Fruit fly (Drosophila melanogaster) whole organism, embryonic: ENCODE results near the gene D12.

Experiments used
- CG10147 ChIP-seq: fragments of 200-800 bp; sonication (Bioruptor generic); optimal IDR thresholded peaks from 2 replicates; lab custom pipeline; 2019; ENCODE audit warnings: missing biosample characterization, mild to moderate bottlenecking, missing genetic modification characterization, moderate library complexity
- CG10209 ChIP-seq: fragments of 200-800 bp; sonication (Bioruptor generic); optimal IDR thresholded peaks from 3 replicates; lab custom pipeline; 2017; ENCODE audit warnings: missing biosample characterization, mild to moderate bottlenecking, missing genetic modification characterization, missing genetic modification reagents
- CG10565 ChIP-seq: fragments of 200-800 bp; sonication (Bioruptor generic); optimal IDR thresholded peaks from 3 replicates; lab custom pipeline; 2016; ENCODE audit warnings: missing biosample characterization, mild to moderate bottlenecking, missing genetic modification characterization
- CG10959 ChIP-seq: fragments of 200-800 bp; sonication (Bioruptor generic); IDR thresholded peaks from 2 replicates; pipeline ENCODE4 v1.3.6; 2022; ENCODE audit warnings: missing biosample characterization, missing genetic modification characterization
- CG11398 ChIP-seq: fragments of 200-800 bp; sonication (Bioruptor generic); optimal IDR thresholded peaks from 2 replicates; lab custom pipeline; 2016; ENCODE audit warnings: missing biosample characterization, missing genetic modification characterization
- CG11695 ChIP-seq: fragments of 200-800 bp; sonication (Bioruptor generic); IDR thresholded peaks from 3 replicates; pipeline ENCODE4 v1.3.6; 2022; ENCODE audit warnings: missing biosample characterization, missing genetic modification characterization
- CG11723 ChIP-seq: fragments of 200-800 bp; sonication (Bioruptor generic); optimal IDR thresholded peaks from 2 replicates; lab custom pipeline; 2017; ENCODE audit warnings: missing biosample characterization, mild to moderate bottlenecking, missing genetic modification characterization
- CG12391 ChIP-seq: fragments of 200-800 bp; sonication (Bioruptor generic); optimal IDR thresholded peaks from 3 replicates; lab custom pipeline; 2018; ENCODE audit warnings: missing biosample characterization, mild to moderate bottlenecking, missing genetic modification characterization, moderate library complexity
- CG14965 ChIP-seq: fragments of 200-800 bp; sonication (Bioruptor generic); optimal IDR thresholded peaks from 2 replicates; lab custom pipeline; 2016; ENCODE audit warnings: missing biosample characterization, missing genetic modification characterization, borderline replicate concordance
- CG16779 ChIP-seq: fragments of 200-800 bp; sonication (Bioruptor generic); IDR thresholded peaks from 2 replicates; pipeline ENCODE4 v1.3.6; 2022; ENCODE audit warnings: missing biosample characterization, missing genetic modification characterization
- CG17912 ChIP-seq: fragments of 200-800 bp; sonication (Bioruptor generic); optimal IDR thresholded peaks from 2 replicates; lab custom pipeline; 2018; ENCODE audit warnings: missing biosample characterization, mild to moderate bottlenecking, missing genetic modification characterization
- CG18599 ChIP-seq: fragments of 200-800 bp; sonication (Bioruptor generic); optimal IDR thresholded peaks from 3 replicates; lab custom pipeline; 2017; ENCODE audit warnings: missing biosample characterization, missing genetic modification characterization, mild to moderate bottlenecking, moderate library complexity, missing genetic modification reagents
- CG2712 ChIP-seq: fragments of 200-800 bp; optimal IDR thresholded peaks from 3 replicates; lab custom pipeline; 2019; ENCODE audit warnings: missing biosample characterization, mild to moderate bottlenecking, missing genetic modification characterization, moderate library complexity
- CG34376 ChIP-seq: fragments of 200-800 bp; sonication (Bioruptor generic); optimal IDR thresholded peaks from 2 replicates; lab custom pipeline; 2018; ENCODE audit warnings: missing biosample characterization, mild to moderate bottlenecking, missing genetic modification characterization
- CG3726 ChIP-seq: fragments of 200-800 bp; sonication (Bioruptor generic); IDR thresholded peaks from 3 replicates; pipeline ENCODE4, ENCODE4 v1.3.6; 2022; ENCODE audit warnings: missing biosample characterization, missing genetic modification characterization
- CG7271 ChIP-seq: fragments of 200-800 bp; sonication (Bioruptor generic); optimal IDR thresholded peaks from 2 replicates; lab custom pipeline; 2018; ENCODE audit warnings: missing biosample characterization, mild to moderate bottlenecking, missing genetic modification characterization, moderate library complexity
- CG7556 ChIP-seq: fragments of 200-800 bp; sonication (Bioruptor generic); optimal IDR thresholded peaks from 2 replicates; lab custom pipeline; 2017; ENCODE audit warnings: missing biosample characterization, mild to moderate bottlenecking, missing genetic modification characterization
- CG9876 ChIP-seq: fragments of 200-800 bp; sonication (Bioruptor generic); optimal IDR thresholded peaks from 2 replicates; lab custom pipeline; 2016; ENCODE audit warnings: missing biosample characterization, missing genetic modification characterization
- CHES-1-like ChIP-seq: fragments of 200-800 bp; sonication (Bioruptor generic); optimal IDR thresholded peaks from 2 replicates; lab custom pipeline; 2016; ENCODE audit warnings: missing biosample characterization, missing genetic modification characterization
- Camta ChIP-seq: fragments of 200-800 bp; sonication (Bioruptor generic); optimal IDR thresholded peaks from 2 replicates; lab custom pipeline; 2016; ENCODE audit warnings: missing biosample characterization, missing genetic modification characterization
- D19A ChIP-seq: fragments of 200-800 bp; optimal IDR thresholded peaks from 3 replicates; lab custom pipeline; 2019; ENCODE audit warnings: missing biosample characterization, mild to moderate bottlenecking, missing genetic modification characterization, moderate library complexity
- D19B ChIP-seq: fragments of 200-800 bp; sonication (Bioruptor generic); optimal IDR thresholded peaks from 2 replicates; lab custom pipeline; 2017; ENCODE audit warnings: missing biosample characterization, mild to moderate bottlenecking, missing genetic modification characterization
- Dp ChIP-seq: fragments of 200-800 bp; sonication (Bioruptor generic); optimal IDR thresholded peaks from 2 replicates; lab custom pipeline; 2018; ENCODE audit warnings: missing biosample characterization, mild to moderate bottlenecking, missing genetic modification characterization, moderate library complexity
- Fer1 ChIP-seq: fragments of 200-800 bp; sonication (Bioruptor generic); optimal IDR thresholded peaks from 2 replicates; lab custom pipeline; 2017; ENCODE audit warnings: missing biosample characterization, mild to moderate bottlenecking, missing genetic modification characterization
- Hr39 ChIP-seq: fragments of >200 bp; optimal IDR thresholded peaks from 2 replicates; lab custom pipeline; 2017
- Lpt ChIP-seq: fragments of >200 bp; optimal IDR thresholded peaks from 2 replicates; lab custom pipeline; 2018; ENCODE audit warnings: missing biosample characterization, missing genetic modification characterization
- NfI ChIP-seq: fragments of 200-800 bp; sonication (Bioruptor generic); optimal IDR thresholded peaks from 3 replicates; lab custom pipeline; 2018; ENCODE audit warnings: missing biosample characterization, mild to moderate bottlenecking, missing genetic modification characterization, moderate library complexity
- Stat92E ChIP-seq, 3 experiments: fragments of >200 bp in 2 of 3; fragments of 200-800 bp in 1 of 3; sonication (Bioruptor generic) in 1 of 3; optimal IDR thresholded peaks; 2 replicates each; lab custom pipeline; 2017 to 2019; ENCODE audit warnings: missing biosample characterization in 3 of 3, missing genetic modification characterization in 3 of 3, mild to moderate bottlenecking in 1 of 3, moderate library complexity in 1 of 3
- Xbp1 ChIP-seq: fragments of 200-800 bp; sonication (Bioruptor generic); optimal IDR thresholded peaks from 3 replicates; lab custom pipeline; 2016; ENCODE audit warnings: missing biosample characterization, mild to moderate bottlenecking, missing genetic modification characterization
- al ChIP-seq: fragments of 200-800 bp; sonication (Bioruptor generic); IDR thresholded peaks from 2 replicates; pipeline ENCODE4 v1.3.6; 2022; ENCODE audit warnings: missing biosample characterization, missing genetic modification characterization
- aop ChIP-seq: fragments of 200-800 bp; sonication (Bioruptor generic); IDR thresholded peaks from 2 replicates; pipeline ENCODE4 v1.3.6; 2022; ENCODE audit warnings: missing biosample characterization, missing genetic modification characterization
- chinmo ChIP-seq: fragments of 200-800 bp; sonication (Bioruptor generic); IDR thresholded peaks from 4 replicates; pipeline ENCODE4 v1.3.6; 2022; ENCODE audit warnings: missing biosample characterization, missing genetic modification characterization; ENCODE audit not compliant: partially characterized antibody
- chm ChIP-seq: fragments of 200-800 bp; sonication (Bioruptor generic); IDR thresholded peaks from 2 replicates; pipeline ENCODE4 v1.3.6; 2022; ENCODE audit warnings: missing biosample characterization, missing genetic modification characterization
- dan ChIP-seq: fragments of 200-800 bp; sonication (Bioruptor generic); IDR thresholded peaks from 2 replicates; pipeline ENCODE4 v1.3.6; 2022; ENCODE audit warnings: missing biosample characterization, missing genetic modification characterization
- grau ChIP-seq: fragments of 200-800 bp; optimal IDR thresholded peaks from 3 replicates; lab custom pipeline; 2019; ENCODE audit warnings: missing biosample characterization, mild to moderate bottlenecking, missing genetic modification characterization, moderate library complexity
- her ChIP-seq: fragments of 200-800 bp; sonication (Bioruptor generic); optimal IDR thresholded peaks from 2 replicates; lab custom pipeline; 2016; ENCODE audit warnings: missing biosample characterization, missing genetic modification characterization
- ken ChIP-seq: fragments of 200-800 bp; sonication (Bioruptor generic); IDR thresholded peaks from 3 replicates; pipeline ENCODE4 v1.3.6; 2022; ENCODE audit warnings: missing biosample characterization, missing genetic modification characterization
- kni ChIP-seq: fragments of 200-800 bp; sonication (Bioruptor generic); optimal IDR thresholded peaks from 3 replicates; lab custom pipeline; 2017; ENCODE audit warnings: mild to moderate bottlenecking, missing biosample characterization, missing genetic modification reagents, missing genetic modification characterization
- lbe ChIP-seq: fragments of 200-800 bp; sonication (Bioruptor generic); optimal IDR thresholded peaks from 2 replicates; lab custom pipeline; 2016; ENCODE audit warnings: missing biosample characterization, mild to moderate bottlenecking, missing genetic modification characterization
- lola ChIP-seq, 3 experiments: fragments of >200 bp in 2 of 3; fragments of 200-800 bp in 1 of 3; sonication (Bioruptor generic) in 1 of 3; optimal IDR thresholded peaks; 2 replicates each; lab custom pipeline; 2017 to 2019; ENCODE audit warnings: missing biosample characterization in 3 of 3, missing genetic modification characterization in 3 of 3, mild to moderate bottlenecking in 1 of 3, moderate library complexity in 1 of 3
- oc ChIP-seq: fragments of 200-800 bp; sonication (Bioruptor generic); optimal IDR thresholded peaks from 2 replicates; lab custom pipeline; 2018; ENCODE audit warnings: missing biosample characterization, mild to moderate bottlenecking, missing genetic modification characterization, moderate library complexity
- pfk ChIP-seq: fragments of 200-800 bp; sonication (Bioruptor generic); optimal IDR thresholded peaks from 2 replicates; lab custom pipeline; 2018; ENCODE audit warnings: missing biosample characterization, mild to moderate bottlenecking, missing genetic modification characterization, moderate library complexity
- pnt ChIP-seq: fragments of 200-800 bp; sonication (Bioruptor generic); optimal IDR thresholded peaks from 3 replicates; lab custom pipeline; 2016; ENCODE audit warnings: missing biosample characterization, missing genetic modification characterization
- psq ChIP-seq: fragments of 200-800 bp; sonication (Bioruptor generic); optimal IDR thresholded peaks from 2 replicates; lab custom pipeline; 2017; ENCODE audit warnings: missing biosample characterization, missing genetic modification characterization
- pzg ChIP-seq: fragments of 200-800 bp; sonication (Bioruptor generic); optimal IDR thresholded peaks from 3 replicates; lab custom pipeline; 2018; ENCODE audit warnings: missing biosample characterization, mild to moderate bottlenecking, missing genetic modification characterization, moderate library complexity
- sens ChIP-seq: fragments of 200-800 bp; sonication (Bioruptor generic); peaks from one replicate; lab custom pipeline; 2016; ENCODE audit warnings: missing biosample characterization, missing genetic modification characterization
- so ChIP-seq: fragments of 200-800 bp; sonication (Bioruptor generic); IDR thresholded peaks from 3 replicates; pipeline ENCODE4 v1.3.6; 2022; ENCODE audit warnings: missing biosample characterization, missing genetic modification characterization
- unc-4 ChIP-seq: fragments of 200-800 bp; sonication (Bioruptor generic); IDR thresholded peaks from 2 replicates; pipeline ENCODE4 v1.3.6; 2022; ENCODE audit warnings: missing biosample characterization, missing genetic modification characterization; ENCODE audit not compliant: partially characterized antibody

D12 gene

DNA sequence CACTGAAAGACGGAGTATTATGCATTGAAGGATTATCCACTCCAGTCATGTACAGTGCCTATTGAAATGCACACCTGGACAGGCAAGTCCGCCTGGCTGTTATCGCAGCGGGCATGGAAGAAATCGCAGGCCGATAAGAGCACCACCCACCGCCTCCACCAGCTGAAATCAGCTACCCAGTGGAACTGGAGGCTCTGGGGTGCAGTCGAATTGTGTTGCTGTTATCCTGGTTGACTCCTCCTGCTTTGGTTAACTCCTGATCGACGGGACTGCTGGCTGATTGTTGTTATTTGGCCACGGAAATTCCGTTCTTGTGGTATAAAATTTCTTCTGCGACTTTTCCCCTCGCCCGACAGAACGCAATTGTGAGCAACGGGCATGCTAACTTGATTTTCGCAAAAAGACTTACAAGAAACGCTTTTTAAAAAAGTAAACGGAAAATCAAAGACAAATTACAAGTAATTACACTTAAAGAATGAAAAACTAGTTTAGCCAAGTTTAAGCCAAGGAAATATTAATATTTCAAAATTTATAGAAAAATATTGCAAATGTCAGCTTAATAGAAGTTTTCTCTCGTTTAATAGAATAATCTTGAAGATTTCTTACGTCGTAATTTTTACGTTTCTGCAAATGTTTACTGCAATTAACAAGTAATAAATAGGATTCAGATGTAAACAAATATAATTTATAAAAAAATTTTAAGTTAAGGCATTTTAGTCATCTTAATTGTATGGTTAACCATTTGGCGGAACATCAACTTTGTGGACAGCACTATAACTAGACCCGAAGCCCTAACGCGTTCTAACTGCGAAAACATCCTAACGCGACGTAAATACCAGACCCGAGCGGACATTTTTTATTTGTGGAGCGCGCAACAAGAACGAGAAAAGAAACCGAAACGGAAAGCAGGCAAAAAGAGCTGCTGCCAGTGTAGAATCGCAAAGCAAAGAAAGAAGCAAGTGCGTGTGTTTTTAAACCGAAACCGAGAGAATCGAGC, 22.0 kb downstream of the D12 start, which contains the start of the genes CG13398 and Akap200 (continued):
- TF ChIP-seq CG11723 (GFP tag; lab: Kevin White, UChicago), result no peak
- peak; percentile 24 for TF ChIP-seq CG17912 (GFP tag; lab: Kevin White, UChicago)
- 0 out of 3 replicates have a peak, but pooled peaks have one; percentile 25 for TF ChIP-seq ken
- no peak for TF ChIP-seq CG16779 (GFP tag; lab: Robert Waterston, UW)
- no peak for TF ChIP-seq chinmo
- no peak for TF ChIP-seq oc (tag; lab: Kevin White, UChicago)
- no peak for TF ChIP-seq CG7271 (tag; lab: Kevin White, UChicago)
- TF ChIP-seq CG7556, result no peak
- TF ChIP-seq unc-4 (GFP tag; lab: Robert Waterston, UW), result no peak
- TF ChIP-seq Stat92E (GFP tag; optimal IDR thresholded peaks at IDR 0.05; lab: Kevin White, UChicago), result no peak
- no peak for TF ChIP-seq CG10565
- TF ChIP-seq D19B, result no peak
- no peak for TF ChIP-seq lbe (GFP tag; lab: Kevin White, UChicago)
- peak; percentile 38 for TF ChIP-seq CG10209 (GFP tag; lab: Kevin White, UChicago)
- TF ChIP-seq Fer1 (GFP tag; lab: Kevin White, UChicago), result no peak
- TF ChIP-seq CG11695 (GFP tag; lab: Robert Waterston, UW), result no peak
- TF ChIP-seq CHES-1-like (GFP tag; lab: Kevin White, UChicago), result no peak
- no peak for TF ChIP-seq CG14965
- TF ChIP-seq so (GFP tag; lab: Robert Waterston, UW), result no peak
- TF ChIP-seq CG2712, result peak; percentile 56
- peak in 1 of 3 experiments; percentile 50 for TF ChIP-seq lola (GFP tag; optimal IDR thresholded peaks at IDR 0.05; lab: Kevin White, UChicago)
- TF ChIP-seq CG9876 (GFP tag; lab: Kevin White, UChicago), result no peak
- no peak for TF ChIP-seq CG10959
- TF ChIP-seq Xbp1 (GFP tag; lab: Kevin White, UChicago), result peak; percentile 39
- TF ChIP-seq sens (GFP tag; lab: Kevin White, UChicago), result peak; percentile 90
- TF ChIP-seq CG34376 (GFP tag; lab: Kevin White, UChicago), result no peak
- no peak for TF ChIP-seq Hr39 (lab: Kevin White, UChicago)
- no peak for TF ChIP-seq psq (GFP tag; lab: Kevin White, UChicago)
- TF ChIP-seq Lpt, result no peak
- TF ChIP-seq pfk, result no peak
- TF ChIP-seq pnt (GFP tag; lab: Kevin White, UChicago), result no peak
- TF ChIP-seq pzg (GFP tag; lab: Kevin White, UChicago), result peak; percentile 49
- TF ChIP-seq dan (GFP tag; lab: Robert Waterston, UW), result no peak
- peak; percentile 65 for TF ChIP-seq CG12391
- no peak for TF ChIP-seq CG3726 (GFP tag; lab: Robert Waterston, UW)
- peak; percentile 49 for TF ChIP-seq Dp (GFP tag; lab: Kevin White, UChicago)
- no peak for TF ChIP-seq Camta (GFP tag; lab: Kevin White, UChicago)
- no peak for TF ChIP-seq chm (GFP tag; lab: Robert Waterston, UW)
- TF ChIP-seq D19A (tag; lab: Kevin White, UChicago), result peak; percentile 41
- TF ChIP-seq al (GFP tag; lab: Robert Waterston, UW), result no peak
- TF ChIP-seq grau (tag; lab: Kevin White, UChicago), result peak; percentile 30
- TF ChIP-seq kni (GFP tag; lab: Kevin White, UChicago), result no peak
- TF ChIP-seq CG11398 (GFP tag; lab: Kevin White, UChicago), result peak; percentile 20
- TF ChIP-seq NfI, result no peak
- no peak for TF ChIP-seq CG10147
- TF ChIP-seq aop, result no peak
- no peak for TF ChIP-seq CG18599 (GFP tag; lab: Kevin White, UChicago)
- TF ChIP-seq her (GFP tag; lab: Kevin White, UChicago), result peak; percentile 99
